Worm (Caenorhabditis elegans) whole organism, L4 larva: ENCODE results near the gene mrpl-53.

Experiments used
- F26F4.8 ChIP-seq: fragments of 200-800 bp; sonication (Bioruptor generic); conservative IDR thresholded peaks from 2 replicates; pipeline ENCODE4 v1.3.6; 2022; ENCODE audit warnings: missing genetic modification characterization, missing compliant biosample characterization
- F44E2.7 ChIP-seq: fragments of 200-800 bp; sonication (Bioruptor generic); IDR thresholded peaks from 2 replicates; pipeline ENCODE4 v2.1.2; 2022; ENCODE audit warnings: missing genetic modification characterization, missing compliant biosample characterization
- R02D3.7 ChIP-seq: fragments of 150-350 bp; sonication (generic microtip); optimal IDR thresholded peaks from 3 replicates; lab custom pipeline; 2014; ENCODE audit warnings: missing biosample characterization, missing genetic modification characterization
- T26A8.4 ChIP-seq: fragments of 200-800 bp; sonication (Bioruptor generic); IDR thresholded peaks from 2 replicates; pipeline ENCODE4 v1.3.6; 2022; ENCODE audit warnings: missing genetic modification characterization, missing compliant biosample characterization
- Y48G9A.11 ChIP-seq: fragments of 200-800 bp; sonication (Bioruptor generic); IDR thresholded peaks from 2 replicates; pipeline ENCODE4 v1.3.6; 2022; ENCODE audit warnings: missing genetic modification reagents, missing genetic modification characterization, missing compliant biosample characterization
- Y5F2A.4 ChIP-seq: fragments of 200-800 bp; sonication (Bioruptor generic); optimal IDR thresholded peaks from 2 replicates; lab custom pipeline; 2018; ENCODE audit warnings: mild to moderate bottlenecking, missing genetic modification characterization, missing compliant biosample characterization
- attf-4 ChIP-seq: sonication (generic microtip); optimal IDR thresholded peaks from 3 replicates; lab custom pipeline; 2017; ENCODE audit warnings: missing biosample characterization, missing genetic modification characterization
- ceh-20 ChIP-seq: fragments of 200-800 bp; sonication (Bioruptor generic); IDR thresholded peaks from 2 replicates; pipeline ENCODE4 v1.3.6; 2022; ENCODE audit warnings: missing genetic modification reagents, missing genetic modification characterization, missing compliant biosample characterization
- ceh-28 ChIP-seq: fragments of 150-350 bp; optimal IDR thresholded peaks from 2 replicates; lab custom pipeline; 2014; ENCODE audit warnings: missing biosample characterization, missing genetic modification reagents, missing genetic modification characterization
- ceh-62 ChIP-seq: sonication (generic microtip); optimal IDR thresholded peaks from 2 replicates; lab custom pipeline; 2017; ENCODE audit warnings: missing biosample characterization, missing genetic modification characterization
- cey-2 ChIP-seq: sonication (generic microtip); optimal IDR thresholded peaks from 3 replicates; lab custom pipeline; 2017; ENCODE audit warnings: missing genetic modification characterization, mild to moderate bottlenecking, missing compliant biosample characterization, antibody characterized with exemption, borderline replicate concordance; ENCODE audit not compliant: insufficient read depth
- ctbp-1 ChIP-seq: fragments of 200-800 bp; sonication (Bioruptor generic); IDR thresholded peaks from 2 replicates; pipeline ENCODE4 v1.3.6; 2022; ENCODE audit warnings: missing genetic modification reagents, missing genetic modification characterization, missing compliant biosample characterization
- daf-16 ChIP-seq, 3 experiments: sonication (generic microtip); optimal IDR thresholded peaks; 2 replicates each; lab custom pipeline; 2016 to 2017; ENCODE audit warnings: missing genetic modification characterization in 3 of 3, missing genetic modification reagents in 3 of 3, mild to moderate bottlenecking in 2 of 3, missing compliant biosample characterization in 2 of 3, missing biosample characterization in 1 of 3, moderate library complexity in 1 of 3
- daf-19 ChIP-seq: fragments of 200-800 bp; sonication (Bioruptor generic); conservative IDR thresholded peaks from 2 replicates; pipeline ENCODE4 v1.3.6; 2022; ENCODE audit warnings: missing genetic modification characterization, missing compliant biosample characterization
- daf-8 ChIP-seq: fragments of 200-800 bp; sonication (Bioruptor generic); IDR thresholded peaks from 2 replicates; pipeline ENCODE4 v1.3.6; 2022; ENCODE audit warnings: missing genetic modification characterization, missing compliant biosample characterization
- dve-1 ChIP-seq: sonication (generic microtip); optimal IDR thresholded peaks from 2 replicates; lab custom pipeline; 2017; ENCODE audit warnings: antibody characterized with exemption, mild to moderate bottlenecking, missing genetic modification characterization, missing compliant biosample characterization; ENCODE audit not compliant: insufficient read depth
- egl-43 ChIP-seq: fragments of 200-800 bp; sonication (Bioruptor generic); IDR thresholded peaks from 2 replicates; pipeline ENCODE4 v1.3.6; 2022; ENCODE audit warnings: missing genetic modification reagents, missing genetic modification characterization, missing compliant biosample characterization
- gei-8 ChIP-seq: fragments of 200-800 bp; sonication (Bioruptor generic); optimal IDR thresholded peaks from 2 replicates; lab custom pipeline; 2018; ENCODE audit warnings: mild to moderate bottlenecking, missing genetic modification characterization, missing compliant biosample characterization
- hlh-11 ChIP-seq: fragments of 200-800 bp; sonication (Bioruptor generic); optimal IDR thresholded peaks from 2 replicates; lab custom pipeline; 2018; ENCODE audit warnings: mild to moderate bottlenecking, missing genetic modification characterization, missing compliant biosample characterization
- hmg-1.1 ChIP-seq: fragments of 200-800 bp; sonication (Bioruptor generic); IDR thresholded peaks from 2 replicates; pipeline ENCODE4 v1.3.6; 2022; ENCODE audit warnings: missing genetic modification reagents, missing genetic modification characterization, missing compliant biosample characterization
- lim-7 ChIP-seq: fragments of 200-800 bp; sonication (Bioruptor generic); IDR thresholded peaks from 2 replicates; pipeline ENCODE4 v1.3.6; 2022; ENCODE audit warnings: missing genetic modification characterization, missing compliant biosample characterization
- lin-29 ChIP-seq: fragments of 200-800 bp; sonication (Bioruptor generic); IDR thresholded peaks from 2 replicates; pipeline ENCODE4 v1.3.6; 2022; ENCODE audit warnings: missing genetic modification reagents, missing genetic modification characterization, missing compliant biosample characterization
- lsy-2 ChIP-seq, 2 experiments: fragments of 150-350 bp in 1 of 2; sonication (generic microtip) in 1 of 2; optimal IDR thresholded peaks; 2 replicates each; lab custom pipeline; 2014 to 2017; ENCODE audit warnings: missing biosample characterization in 2 of 2, missing genetic modification characterization in 2 of 2
- mes-2 ChIP-seq: sonication (generic microtip); optimal IDR thresholded peaks from 2 replicates; lab custom pipeline; 2016; ENCODE audit warnings: missing genotype, mild to moderate bottlenecking, missing genetic modification characterization, missing compliant biosample characterization; ENCODE audit not compliant: poor library complexity, severe bottlenecking
- mxl-2 ChIP-seq: fragments of 200-800 bp; sonication (Bioruptor generic); conservative IDR thresholded peaks from 2 replicates; pipeline ENCODE4 v1.3.6; 2022; ENCODE audit warnings: missing genetic modification reagents, missing genetic modification characterization, missing compliant biosample characterization
- mxl-3 ChIP-seq: fragments of 200-800 bp; sonication (Bioruptor generic); optimal IDR thresholded peaks from 2 replicates; lab custom pipeline; 2018; ENCODE audit warnings: mild to moderate bottlenecking, missing genetic modification characterization, missing compliant biosample characterization
- nhr-10 ChIP-seq: fragments of 150-350 bp; optimal IDR thresholded peaks from 2 replicates; lab custom pipeline; 2014; ENCODE audit warnings: missing biosample characterization, missing genetic modification characterization
- nhr-102 ChIP-seq: sonication (generic microtip); optimal IDR thresholded peaks from 2 replicates; lab custom pipeline; 2016; ENCODE audit warnings: mild to moderate bottlenecking, missing genetic modification characterization, moderate library complexity, missing compliant biosample characterization
- nhr-111 ChIP-seq: fragments of 200-800 bp; sonication (Bioruptor generic); optimal IDR thresholded peaks from 2 replicates; lab custom pipeline; 2018; ENCODE audit warnings: mild to moderate bottlenecking, missing genetic modification characterization, missing compliant biosample characterization
- nhr-28 ChIP-seq: fragments of 150-350 bp; optimal IDR thresholded peaks from 2 replicates; lab custom pipeline; 2014; ENCODE audit warnings: missing biosample characterization, missing genetic modification characterization
- nhr-42 ChIP-seq: fragments of 200-800 bp; sonication (Bioruptor generic); IDR thresholded peaks from 2 replicates; pipeline ENCODE4 v1.3.6; 2022; ENCODE audit warnings: missing genetic modification characterization, missing compliant biosample characterization
- nhr-48 ChIP-seq: sonication (generic microtip); optimal IDR thresholded peaks from 2 replicates; lab custom pipeline; 2016; ENCODE audit warnings: mild to moderate bottlenecking, missing genetic modification characterization, missing compliant biosample characterization
- rbr-2 ChIP-seq: sonication (generic microtip); optimal IDR thresholded peaks from 2 replicates; lab custom pipeline; 2016; ENCODE audit warnings: missing genotype, missing genetic modification characterization, missing compliant biosample characterization
- set-16 ChIP-seq: fragments of 200-800 bp; sonication (Bioruptor generic); IDR thresholded peaks from 2 replicates; pipeline ENCODE4 v1.3.6; 2022; ENCODE audit warnings: missing genetic modification reagents, missing genetic modification characterization, missing compliant biosample characterization
- snpc-4 ChIP-seq: fragments of 150-350 bp; optimal IDR thresholded peaks from 2 replicates; lab custom pipeline; 2014; ENCODE audit warnings: missing biosample characterization, missing genetic modification characterization
- unc-39 ChIP-seq: sonication (generic microtip); optimal IDR thresholded peaks from 2 replicates; lab custom pipeline; 2017; ENCODE audit warnings: missing biosample characterization, missing genetic modification characterization
- unc-62 ChIP-seq, 3 experiments: fragments of 150-350 bp in 1 of 3; sonication (generic microtip); optimal IDR thresholded peaks in 2 of 3; peaks in 1 of 3; 1 replicate in 1 of 3; 2 replicates in 2 of 3; lab custom pipeline; 2014 to 2017; ENCODE audit warnings: missing biosample characterization in 3 of 3, missing genetic modification characterization in 3 of 3, missing genetic modification reagents in 3 of 3, missing genotype in 1 of 3

The mrpl-53 gene

DNA sequence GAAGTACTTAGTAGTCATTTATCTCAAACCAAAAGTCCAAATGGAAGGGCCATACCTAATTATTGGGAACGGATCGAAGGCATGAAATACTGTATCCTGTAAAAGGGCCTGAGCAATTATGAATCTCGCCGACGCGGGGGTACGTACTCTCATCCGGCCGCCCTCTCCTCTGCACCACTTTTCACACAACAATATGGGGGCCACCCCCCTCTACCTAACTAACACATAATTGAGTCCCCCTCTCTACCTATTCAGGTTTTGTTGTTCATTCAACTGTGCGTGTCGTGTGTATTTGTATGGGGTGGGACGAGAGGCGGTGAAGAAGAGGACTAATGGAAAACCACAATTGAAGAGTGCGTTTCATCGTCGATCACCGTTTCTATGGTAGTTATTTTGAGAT is 23.0 kb upstream of the mrpl-53 start:
- no peak for TF ChIP-seq nhr-102 (tag; lab: Kevin White, UChicago)
- 0 out of 2 replicates have a peak, but pooled peaks have one; percentile 58 for TF ChIP-seq egl-43 (GFP tag; lab: Robert Waterston, UW)
- no peak for TF ChIP-seq lin-29 (GFP tag; lab: Robert Waterston, UW)
- TF ChIP-seq rbr-2: peak; percentile 1
- peak in 1 of 2 experiments; percentile 60 for TF ChIP-seq unc-62 (GFP tag; optimal IDR thresholded peaks at IDR 0.05 in 1 of 2; lab: Kevin White, UChicago)
- TF ChIP-seq unc-62 (tag; optimal IDR thresholded peaks at IDR 0.05; lab: Kevin White, UChicago): no peak
- peak; percentile 15 for TF ChIP-seq mes-2 (tag; lab: Kevin White, UChicago)
- TF ChIP-seq F44E2.7 (GFP tag; lab: Robert Waterston, UW): 0 out of 2 replicates have a peak, but pooled peaks have one; percentile 43

DNA sequence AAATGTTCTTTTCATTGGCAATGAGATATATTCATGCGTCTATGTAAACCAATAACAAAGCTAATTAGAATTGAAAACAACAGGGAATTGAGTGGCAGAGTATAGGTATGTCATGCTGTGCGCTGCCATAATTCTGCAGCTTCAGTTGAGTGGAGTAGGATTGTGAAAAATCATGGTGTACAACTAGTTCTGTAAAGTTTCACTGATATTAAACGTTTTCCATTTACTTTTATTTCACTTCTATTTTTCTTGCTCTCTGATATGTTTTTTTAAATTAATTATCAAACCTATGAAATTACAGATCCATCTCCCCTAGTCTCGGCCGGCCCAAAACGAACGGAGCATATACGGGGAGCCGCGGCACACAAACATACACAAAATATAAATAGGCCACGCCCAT is 21.8 kb upstream of the mrpl-53 start, which contains the start of gene exc-7:
TSS of gene exc-7 (plus strand) at position 301 of the 400 bp plus-strand sequence.
- no peak for TF ChIP-seq snpc-4 (tag; lab: Kevin White, UChicago)
- TF ChIP-seq unc-62 (GFP tag; optimal IDR thresholded peaks at IDR 0.05 in 1 of 2; lab: Kevin White, UChicago): peak in 1 of 2 experiments; percentile 83
- no peak for TF ChIP-seq unc-62 (tag; optimal IDR thresholded peaks at IDR 0.05; lab: Kevin White, UChicago)
- TF ChIP-seq, all 104 proteins: peak for 1

DNA sequence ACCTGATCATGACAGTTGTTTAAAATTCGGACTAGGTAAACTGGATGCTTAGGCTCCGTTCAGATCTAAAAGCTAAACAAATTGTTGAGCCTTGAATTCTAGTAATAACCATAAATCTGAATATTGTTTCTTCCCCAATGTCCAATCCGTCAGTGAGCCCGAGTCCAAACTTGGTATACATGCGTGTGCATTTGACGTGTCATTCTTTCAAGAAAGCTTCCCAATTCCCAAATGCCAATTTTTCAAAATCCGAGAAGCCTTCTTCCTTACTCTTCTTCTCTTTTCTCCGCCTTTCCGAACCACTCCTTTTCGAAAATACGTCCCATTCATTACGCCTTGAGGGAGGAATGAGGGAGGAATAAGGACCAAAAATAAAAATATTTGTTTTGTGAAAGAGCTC is 20.7 kb upstream of the mrpl-53 start:
- TF ChIP-seq nhr-42 (GFP tag; lab: Robert Waterston, UW) (no peak), R02D3.7 (no peak), ceh-20 (GFP tag; lab: Robert Waterston, UW) (no peak), nhr-48 (tag; lab: Kevin White, UChicago) (no peak), hmg-1.1 (GFP tag; lab: Robert Waterston, UW) (0 out of 2 replicates have a peak, but pooled peaks have one; percentile 32), nhr-111 (GFP tag; lab: Kevin White, UChicago) (no peak)

DNA sequence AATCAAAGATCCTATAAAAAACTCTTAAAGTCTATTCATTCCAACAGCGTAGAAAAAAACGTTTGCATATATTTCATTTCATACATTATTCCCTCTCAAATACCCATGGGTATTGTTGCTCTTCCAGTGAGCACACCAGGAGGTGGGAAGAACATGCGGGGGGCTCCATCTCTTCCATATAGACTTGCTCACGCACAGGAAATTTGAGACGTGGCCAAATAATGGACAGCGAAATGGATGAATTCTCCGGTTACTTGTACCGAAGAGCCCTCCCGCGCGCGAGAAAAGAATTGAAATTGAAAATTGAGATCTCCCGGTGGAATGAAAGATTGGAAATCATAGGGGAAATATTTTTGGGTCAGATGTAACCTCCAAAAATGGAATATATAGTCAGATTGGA is 19.8 kb upstream of the mrpl-53 start:
- TF ChIP-seq gei-8 (no peak), egl-43 (GFP tag; lab: Robert Waterston, UW) (0 out of 2 replicates have a peak, but pooled peaks have one; percentile 11)

DNA sequence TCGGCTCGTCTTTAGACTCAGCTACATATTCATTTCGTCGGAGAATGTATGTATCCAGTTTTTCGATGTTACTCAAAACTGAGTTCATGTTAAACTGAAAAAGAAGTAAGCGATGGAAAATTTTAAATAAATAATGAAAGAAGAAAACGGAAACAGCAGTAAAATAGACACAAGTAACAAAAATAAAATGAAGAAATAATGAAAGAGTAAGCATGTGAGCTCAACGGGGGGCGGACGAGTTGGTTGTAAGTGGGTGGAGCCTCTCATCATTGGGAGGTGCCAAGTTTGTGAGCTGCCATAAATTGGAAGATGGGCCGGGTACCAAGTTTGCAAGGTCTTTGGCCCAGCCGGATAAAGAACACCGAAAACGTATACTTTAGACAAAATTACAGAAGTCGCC is 14.0 kb upstream of the mrpl-53 start, which contains the start of gene wee-1.1:
TSS of gene wee-1.1 (minus strand) at position 101 of the 400 bp plus-strand sequence.
- TF ChIP-seq unc-39 (tag; lab: Kevin White, UChicago) (no peak), mxl-3 (GFP tag; lab: Kevin White, UChicago) (no peak), mes-2 (tag; lab: Kevin White, UChicago) (no peak), nhr-102 (tag; lab: Kevin White, UChicago) (no peak), mxl-2 (GFP tag; lab: Robert Waterston, UW) (no peak), daf-19 (no peak), daf-8 (GFP tag; lab: Robert Waterston, UW) (no peak), ctbp-1 (GFP tag; lab: Robert Waterston, UW) (no peak), ceh-28 (tag; lab: Kevin White, UChicago) (no peak), Y48G9A.11 (GFP tag; lab: Robert Waterston, UW) (no peak), Y5F2A.4 (GFP tag; lab: Kevin White, UChicago) (no peak), F26F4.8 (no peak), hmg-1.1 (GFP tag; lab: Robert Waterston, UW) (no peak)
- TF ChIP-seq, all 104 proteins: peak for 0

DNA sequence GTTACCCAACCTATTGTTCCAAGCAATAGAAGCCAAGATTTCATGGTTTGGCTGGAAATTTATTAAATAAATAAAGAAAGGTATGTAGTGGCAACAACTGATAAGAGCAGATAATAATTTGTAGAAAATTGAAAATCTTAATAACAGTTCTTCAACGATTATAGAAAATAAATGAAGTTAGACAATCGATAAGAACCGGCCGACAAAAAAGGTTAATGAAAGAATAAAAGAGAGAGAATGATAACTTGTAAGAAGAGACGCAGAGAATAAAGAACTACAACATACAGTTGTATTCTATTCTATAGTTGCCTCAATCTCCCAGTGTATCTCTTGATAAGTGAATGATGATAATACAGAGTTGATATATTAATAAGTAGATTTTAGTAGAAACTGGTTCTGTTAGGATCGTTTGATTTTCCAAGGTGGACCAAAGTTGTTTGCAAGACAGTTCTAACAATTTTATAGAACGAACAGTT is 10.7 kb upstream of the mrpl-53 start, which contains the start of gene ugt-58:
TSS of gene ugt-58 (minus strand) at position 51 of the 476 bp plus-strand sequence.
- TF ChIP-seq ctbp-1 (GFP tag; lab: Robert Waterston, UW): no peak
- no peak for TF ChIP-seq daf-16 (GFP tag; optimal IDR thresholded peaks at IDR 0.05; lab: Kevin White, UChicago)
- TF ChIP-seq daf-16 (tag; optimal IDR thresholded peaks at IDR 0.05; lab: Kevin White, UChicago): peak; percentile 60
- TF ChIP-seq dve-1 (tag; lab: Kevin White, UChicago): peak; percentile 66
- no peak for TF ChIP-seq lim-7
- TF ChIP-seq T26A8.4 (GFP tag; lab: Robert Waterston, UW): no peak
- TF ChIP-seq lsy-2 (tag; optimal IDR thresholded peaks at IDR 0.05; lab: Kevin White, UChicago): no peak
- TF ChIP-seq attf-4 (tag; lab: Kevin White, UChicago): no peak
- peak; percentile 43 for TF ChIP-seq cey-2
- peak; percentile 8 for TF ChIP-seq nhr-10
- TF ChIP-seq nhr-28 (tag; lab: Kevin White, UChicago): peak; percentile 100
- no peak for TF ChIP-seq ceh-62 (tag; lab: Kevin White, UChicago)
- no peak for TF ChIP-seq set-16
- peak; percentile 35 for TF ChIP-seq hlh-11 (tag; lab: Kevin White, UChicago)
